Worm (Caenorhabditis elegans): ENCODE results near the gene C14A4.9.

The C14A4.9 gene

ce11 chrII:10630944-10631343, 31.8 kb downstream of the C14A4.9 start:
- TF ChIP-seq ces-1 (GFP tag; optimal IDR thresholded peaks at IDR 0.05): no peak
- no peak for TF ChIP-seq tbx-8 (GFP tag; optimal IDR thresholded peaks at IDR 0.05)
- TF ChIP-seq zip-8 (tag; optimal IDR thresholded peaks at IDR 0.05): no peak
- TF ChIP-seq unc-62 (GFP tag; optimal IDR thresholded peaks at IDR 0.05): no peak
- no peak for TF ChIP-seq pha-4 (tag; optimal IDR thresholded peaks at IDR 0.05)
- no peak for TF ChIP-seq sptf-1 (tag; optimal IDR thresholded peaks at IDR 0.05)
- TF ChIP-seq ceh-83 (GFP tag; optimal IDR thresholded peaks at IDR 0.05): no peak
- no peak for TF ChIP-seq mls-2 (tag; optimal IDR thresholded peaks at IDR 0.05)
- no peak for TF ChIP-seq ham-2 (GFP tag; optimal IDR thresholded peaks at IDR 0.05)
- TF ChIP-seq unc-39 (tag; optimal IDR thresholded peaks at IDR 0.05): no peak
- no peak for TF ChIP-seq flh-1 (GFP tag; optimal IDR thresholded peaks at IDR 0.05)
- no peak for TF ChIP-seq unc-120 (tag; optimal IDR thresholded peaks at IDR 0.05; ENCODE audit: poor library complexity, severe bottlenecking)
- TF ChIP-seq mep-1 (tag; optimal IDR thresholded peaks at IDR 0.05): no peak

ce11 chrII:10639110-10639509, 40.0 kb downstream of the C14A4.9 start, which contains the start of gene M28.9:
Gene M28.9, plus strand, starts transcription at chrII:10639410.
- TF ChIP-seq mls-2 (tag; optimal IDR thresholded peaks at IDR 0.05): no peak
- no peak for TF ChIP-seq sptf-1 (tag; optimal IDR thresholded peaks at IDR 0.05)
- no peak for TF ChIP-seq ceh-83 (GFP tag; optimal IDR thresholded peaks at IDR 0.05)
- no peak for TF ChIP-seq zip-8 (tag; optimal IDR thresholded peaks at IDR 0.05)
- no peak for TF ChIP-seq blmp-1 (tag; optimal IDR thresholded peaks at IDR 0.05)
- TF ChIP-seq unc-62 (GFP tag; optimal IDR thresholded peaks at IDR 0.05): no peak
- TF ChIP-seq elt-1 (tag; optimal IDR thresholded peaks at IDR 0.05; ENCODE audit: borderline replicate concordance, insufficient read depth): no peak
- no peak for TF ChIP-seq lin-32 (GFP tag; optimal IDR thresholded peaks at IDR 0.05)
- TF ChIP-seq M03D4.4 (tag; optimal IDR thresholded peaks at IDR 0.05): no peak
- TF ChIP-seq nhr-28 (tag; optimal IDR thresholded peaks at IDR 0.05): no peak
- no peak for TF ChIP-seq ceh-39 (tag; optimal IDR thresholded peaks at IDR 0.05)
- no peak for TF ChIP-seq mab-5 (tag; optimal IDR thresholded peaks at IDR 0.05)
- no peak for TF ChIP-seq lsy-2 (tag; optimal IDR thresholded peaks at IDR 0.05)
- TF ChIP-seq ceh-43 (GFP tag; optimal IDR thresholded peaks at IDR 0.05): no peak
- TF ChIP-seq elt-3 (tag; optimal IDR thresholded peaks at IDR 0.05): no peak
- no peak for TF ChIP-seq sem-2 (GFP tag; optimal IDR thresholded peaks at IDR 0.05)
- no peak for TF ChIP-seq flh-1 (GFP tag; optimal IDR thresholded peaks at IDR 0.05)

- no peak for TF ChIP-seq elt-1 (tag; optimal IDR thresholded peaks at IDR 0.05; ENCODE audit: borderline replicate concordance, insufficient read depth)
- TF ChIP-seq lsy-2 (tag; optimal IDR thresholded peaks at IDR 0.05): no peak
- no peak for TF ChIP-seq M03D4.4 (tag; optimal IDR thresholded peaks at IDR 0.05)
- no peak for TF ChIP-seq drap-1 (GFP tag; optimal IDR thresholded peaks at IDR 0.05)
- TF ChIP-seq hlh-1 (tag; optimal IDR thresholded peaks at IDR 0.05): no peak
- TF ChIP-seq snpc-4 (tag; optimal IDR thresholded peaks at IDR 0.05): no peak
- TF ChIP-seq ztf-11 (tag; optimal IDR thresholded peaks at IDR 0.05): no peak
- TF ChIP-seq nhr-2 (tag; optimal IDR thresholded peaks at IDR 0.05): no peak
- TF ChIP-seq pha-4 (tag; optimal IDR thresholded peaks at IDR 0.05): no peak
- TF ChIP-seq mep-1 (tag; optimal IDR thresholded peaks at IDR 0.05): no peak
- TF ChIP-seq lin-32 (GFP tag; optimal IDR thresholded peaks at IDR 0.05): no peak
- TF ChIP-seq zip-8 (tag; optimal IDR thresholded peaks at IDR 0.05): no peak
- TF ChIP-seq ces-1 (GFP tag; optimal IDR thresholded peaks at IDR 0.05): no peak
- TF ChIP-seq mab-5 (tag; optimal IDR thresholded peaks at IDR 0.05): no peak
- TF ChIP-seq ceh-43 (GFP tag; optimal IDR thresholded peaks at IDR 0.05): no peak
- no peak for TF ChIP-seq nhr-28 (tag; optimal IDR thresholded peaks at IDR 0.05)
- no peak for TF ChIP-seq tbx-8 (GFP tag; optimal IDR thresholded peaks at IDR 0.05)
- no peak for TF ChIP-seq elt-3 (tag; optimal IDR thresholded peaks at IDR 0.05)
Observed at ce11 chrII:10643403-10643802, 44.3 kb downstream of the C14A4.9 start, which contains the start of gene M28.4. Gene M28.4, plus strand, starts transcription at chrII:10643703.

ce11 chrII:10646901-10647566, 47.9 kb downstream of the C14A4.9 start, which contains the start of gene M28.10:
Gene M28.10, plus strand, starts transcription at chrII:10647516.
- TF ChIP-seq unc-39 (tag; optimal IDR thresholded peaks at IDR 0.05): no peak
- TF ChIP-seq zip-8 (tag; optimal IDR thresholded peaks at IDR 0.05): no peak
- TF ChIP-seq nhr-28 (tag; optimal IDR thresholded peaks at IDR 0.05): no peak
- TF ChIP-seq pha-4 (tag; optimal IDR thresholded peaks at IDR 0.05): no peak
- no peak for TF ChIP-seq ceh-39 (tag; optimal IDR thresholded peaks at IDR 0.05)
- no peak for TF ChIP-seq M03D4.4 (tag; optimal IDR thresholded peaks at IDR 0.05)
